Worm (Caenorhabditis elegans): ENCODE measurements around the gene btb-18.

- TF ChIP-seq ama-1 (optimal IDR thresholded peaks at IDR 0.05) (no peak), hmg-4 (GFP tag; optimal IDR thresholded peaks at IDR 0.05) (no peak), flt-1 (GFP tag; IDR thresholded peaks at IDR 0.05) (no peak), hnd-1 (tag; optimal IDR thresholded peaks at IDR 0.05) (no peak), ets-7 (tag; optimal IDR thresholded peaks at IDR 0.05) (no peak), F13C5.2 (tag; optimal IDR thresholded peaks at IDR 0.05) (no peak), B0310.2 (tag; optimal IDR thresholded peaks at IDR 0.05) (no peak), sea-1 (GFP tag; conservative IDR thresholded peaks at IDR 0.05) (no peak), ceh-36 (tag; optimal IDR thresholded peaks at IDR 0.05) (no peak), aly-1 (tag; optimal IDR thresholded peaks at IDR 0.05) (no peak), scrt-1 (GFP tag; IDR thresholded peaks at IDR 0.05) (no peak)
Observed at ce11 chrII:3262504-3262903, 35.5 kb upstream of the btb-18 start, which contains the start of gene F02E11.2.
